Worm (Caenorhabditis elegans) whole organism, L4 larva: Measurements from ENCODE around the gene byn-1.

Experiments
- F49E8.2 ChIP-seq: sonication (generic microtip); optimal IDR thresholded peaks from 2 replicates; lab custom pipeline; 2016; ENCODE audit warnings: missing compliant biosample characterization, mild to moderate bottlenecking, missing genetic modification characterization, borderline replicate concordance
- R02D3.7 ChIP-seq: fragments of 150-350 bp; sonication (generic microtip); optimal IDR thresholded peaks from 3 replicates; lab custom pipeline; 2014; ENCODE audit warnings: missing biosample characterization, missing genetic modification characterization
- T20F7.1 ChIP-seq: fragments of 200-800 bp; sonication (Bioruptor generic); optimal IDR thresholded peaks from 2 replicates; lab custom pipeline; 2018; ENCODE audit warnings: mild to moderate bottlenecking, missing genetic modification characterization, missing compliant biosample characterization
- Y105C5A.15 ChIP-seq: fragments of 200-800 bp; sonication (Bioruptor generic); IDR thresholded peaks from 2 replicates; pipeline ENCODE4 v1.3.6; 2022; ENCODE audit warnings: missing genetic modification characterization, missing compliant biosample characterization
- Y48G9A.11 ChIP-seq: fragments of 200-800 bp; sonication (Bioruptor generic); IDR thresholded peaks from 2 replicates; pipeline ENCODE4 v1.3.6; 2022; ENCODE audit warnings: missing genetic modification reagents, missing genetic modification characterization, missing compliant biosample characterization
- Y5F2A.4 ChIP-seq: fragments of 200-800 bp; sonication (Bioruptor generic); optimal IDR thresholded peaks from 2 replicates; lab custom pipeline; 2018; ENCODE audit warnings: mild to moderate bottlenecking, missing genetic modification characterization, missing compliant biosample characterization
- aha-1 ChIP-seq: fragments of 150-350 bp; peaks from one replicate; lab custom pipeline; 2014; ENCODE audit warnings: missing biosample characterization, missing genetic modification characterization
- ama-1 ChIP-seq: fragments of 150-350 bp; optimal IDR thresholded peaks from 2 replicates; lab custom pipeline; 2014; ENCODE audit warnings: inconsistent platforms, mixed read lengths
- ceh-44 ChIP-seq: fragments of 200-800 bp; sonication (Bioruptor generic); IDR thresholded peaks from 2 replicates; pipeline ENCODE4 v1.3.6; 2022; ENCODE audit warnings: missing genetic modification reagents, missing genetic modification characterization, missing compliant biosample characterization
- daf-12 ChIP-seq: fragments of 150-350 bp; optimal IDR thresholded peaks from 2 replicates; lab custom pipeline; 2014; ENCODE audit warnings: missing biosample characterization, missing genetic modification reagents, missing genetic modification characterization
- daf-16 ChIP-seq, 3 experiments: sonication (generic microtip); optimal IDR thresholded peaks; 2 replicates each; lab custom pipeline; 2016 to 2017; ENCODE audit warnings: missing genetic modification characterization in 3 of 3, missing genetic modification reagents in 3 of 3, mild to moderate bottlenecking in 2 of 3, missing compliant biosample characterization in 2 of 3, missing biosample characterization in 1 of 3, moderate library complexity in 1 of 3
- dmd-6 ChIP-seq: fragments of 200-800 bp; sonication (Bioruptor generic); IDR thresholded peaks from 2 replicates; pipeline ENCODE4 v1.3.6; 2022; ENCODE audit warnings: missing genetic modification reagents, missing genetic modification characterization, missing compliant biosample characterization
- dpl-1 ChIP-seq: fragments of 150-350 bp; optimal IDR thresholded peaks from 2 replicates; lab custom pipeline; 2014; ENCODE audit warnings: missing biosample characterization, missing genetic modification reagents, missing genetic modification characterization
- duxl-1 ChIP-seq: sonication (generic microtip); optimal IDR thresholded peaks from 2 replicates; lab custom pipeline; 2016; ENCODE audit warnings: mild to moderate bottlenecking, missing genetic modification characterization, moderate library complexity, missing compliant biosample characterization; ENCODE audit not compliant: poor library complexity
- egl-27 ChIP-seq: sonication (generic microtip); optimal IDR thresholded peaks from 3 replicates; lab custom pipeline; 2017; ENCODE audit warnings: missing biosample characterization, missing genetic modification reagents, missing genetic modification characterization
- egl-43 ChIP-seq: fragments of 200-800 bp; sonication (Bioruptor generic); IDR thresholded peaks from 2 replicates; pipeline ENCODE4 v1.3.6; 2022; ENCODE audit warnings: missing genetic modification reagents, missing genetic modification characterization, missing compliant biosample characterization
- hif-1 ChIP-seq, 2 experiments: sonication (generic microtip); optimal IDR thresholded peaks; 2 replicates each; lab custom pipeline; 2016 to 2017; ENCODE audit warnings: missing compliant biosample characterization in 2 of 2, missing genetic modification characterization in 2 of 2, missing genetic modification reagents in 2 of 2, missing genotype in 2 of 2, mild to moderate bottlenecking in 1 of 2
- hlh-11 ChIP-seq: fragments of 200-800 bp; sonication (Bioruptor generic); optimal IDR thresholded peaks from 2 replicates; lab custom pipeline; 2018; ENCODE audit warnings: mild to moderate bottlenecking, missing genetic modification characterization, missing compliant biosample characterization
- hlh-30 ChIP-seq: sonication (generic microtip); optimal IDR thresholded peaks from 2 replicates; lab custom pipeline; 2017; ENCODE audit warnings: antibody characterized with exemption, mild to moderate bottlenecking, missing genetic modification characterization, missing compliant biosample characterization; ENCODE audit not compliant: insufficient read depth
- hmg-1.1 ChIP-seq: fragments of 200-800 bp; sonication (Bioruptor generic); IDR thresholded peaks from 2 replicates; pipeline ENCODE4 v1.3.6; 2022; ENCODE audit warnings: missing genetic modification reagents, missing genetic modification characterization, missing compliant biosample characterization
- lir-3 ChIP-seq: sonication (generic microtip); optimal IDR thresholded peaks from 2 replicates; lab custom pipeline; 2016; ENCODE audit warnings: mild to moderate bottlenecking, missing genetic modification characterization, missing compliant biosample characterization
- lsy-2 ChIP-seq, 2 experiments: fragments of 150-350 bp in 1 of 2; sonication (generic microtip) in 1 of 2; optimal IDR thresholded peaks; 2 replicates each; lab custom pipeline; 2014 to 2017; ENCODE audit warnings: missing biosample characterization in 2 of 2, missing genetic modification characterization in 2 of 2
- mdl-1 ChIP-seq, 2 experiments: fragments of 150-350 bp in 1 of 2; sonication (generic microtip) in 1 of 2; optimal IDR thresholded peaks; 2 replicates each; lab custom pipeline; 2014 to 2017; ENCODE audit warnings: missing biosample characterization in 2 of 2, missing genetic modification characterization in 2 of 2
- mdt-29 ChIP-seq: fragments of 200-800 bp; sonication (Bioruptor generic); IDR thresholded peaks from 2 replicates; pipeline ENCODE4 v1.3.6; 2022; ENCODE audit warnings: missing genetic modification reagents, missing genetic modification characterization, missing compliant biosample characterization
- mes-2 ChIP-seq: sonication (generic microtip); optimal IDR thresholded peaks from 2 replicates; lab custom pipeline; 2016; ENCODE audit warnings: missing genotype, mild to moderate bottlenecking, missing genetic modification characterization, missing compliant biosample characterization; ENCODE audit not compliant: poor library complexity, severe bottlenecking
- mxl-2 ChIP-seq: fragments of 200-800 bp; sonication (Bioruptor generic); conservative IDR thresholded peaks from 2 replicates; pipeline ENCODE4 v1.3.6; 2022; ENCODE audit warnings: missing genetic modification reagents, missing genetic modification characterization, missing compliant biosample characterization
- nhr-11 ChIP-seq: fragments of 150-350 bp; optimal IDR thresholded peaks from 2 replicates; lab custom pipeline; 2014; ENCODE audit warnings: missing biosample characterization, missing genetic modification characterization
- nhr-237 ChIP-seq: sonication (generic microtip); optimal IDR thresholded peaks from 2 replicates; lab custom pipeline; 2017; ENCODE audit warnings: missing biosample characterization, missing genetic modification characterization
- nhr-25 ChIP-seq: sonication (generic microtip); optimal IDR thresholded peaks from 2 replicates; lab custom pipeline; 2017; ENCODE audit warnings: missing genetic modification characterization, mild to moderate bottlenecking, missing compliant biosample characterization, antibody characterized with exemption, moderate library complexity, borderline replicate concordance; ENCODE audit not compliant: insufficient read depth
- nhr-28 ChIP-seq: fragments of 150-350 bp; optimal IDR thresholded peaks from 2 replicates; lab custom pipeline; 2014; ENCODE audit warnings: missing biosample characterization, missing genetic modification characterization
- nhr-41 ChIP-seq: fragments of 200-800 bp; sonication (Bioruptor generic); IDR thresholded peaks from 2 replicates; pipeline ENCODE4 v1.3.6; 2022; ENCODE audit warnings: missing genetic modification reagents, missing genetic modification characterization, missing compliant biosample characterization
- pqm-1 ChIP-seq: sonication (generic microtip); optimal IDR thresholded peaks from 2 replicates; lab custom pipeline; 2017; ENCODE audit warnings: missing biosample characterization, missing genetic modification characterization
- saeg-2 ChIP-seq: fragments of 200-800 bp; sonication (Bioruptor generic); IDR thresholded peaks from 2 replicates; pipeline ENCODE4 v1.3.6; 2022; ENCODE audit warnings: missing genetic modification reagents, missing genetic modification characterization, missing compliant biosample characterization
- set-16 ChIP-seq: fragments of 200-800 bp; sonication (Bioruptor generic); IDR thresholded peaks from 2 replicates; pipeline ENCODE4 v1.3.6; 2022; ENCODE audit warnings: missing genetic modification reagents, missing genetic modification characterization, missing compliant biosample characterization
- tag-97 ChIP-seq: fragments of 200-800 bp; sonication (Bioruptor generic); IDR thresholded peaks from 2 replicates; pipeline ENCODE4 v1.3.6; 2022; ENCODE audit warnings: missing genetic modification characterization, missing compliant biosample characterization
- tra-1 ChIP-seq: fragments of 200-800 bp; sonication (Bioruptor generic); IDR thresholded peaks from 2 replicates; pipeline ENCODE4 v1.3.6; 2022; ENCODE audit warnings: missing genetic modification reagents, missing genetic modification characterization, missing compliant biosample characterization
- unc-39 ChIP-seq: sonication (generic microtip); optimal IDR thresholded peaks from 2 replicates; lab custom pipeline; 2017; ENCODE audit warnings: missing biosample characterization, missing genetic modification characterization
- vab-7 ChIP-seq: fragments of 200-800 bp; sonication (Bioruptor generic); IDR thresholded peaks from 2 replicates; pipeline ENCODE4 v1.3.6; 2022; ENCODE audit warnings: missing genetic modification reagents, missing genetic modification characterization, missing compliant biosample characterization
- zag-1 ChIP-seq: fragments of 150-350 bp; optimal IDR thresholded peaks from 2 replicates; lab custom pipeline; 2014; ENCODE audit warnings: missing biosample characterization, missing genetic modification characterization
- zfp-3 ChIP-seq: fragments of 200-800 bp; sonication (Bioruptor generic); conservative IDR thresholded peaks from 2 replicates; pipeline ENCODE4 v1.3.6; 2022; ENCODE audit warnings: missing genetic modification reagents, missing genetic modification characterization, missing compliant biosample characterization
- zip-11 ChIP-seq: fragments of 200-800 bp; sonication (Bioruptor generic); IDR thresholded peaks from 2 replicates; pipeline ENCODE4 v1.3.6; 2022; ENCODE audit warnings: missing genetic modification characterization, missing compliant biosample characterization
- ztf-7 ChIP-seq: fragments of 150-350 bp; optimal IDR thresholded peaks from 2 replicates; lab custom pipeline; 2014; ENCODE audit warnings: missing biosample characterization, missing genetic modification characterization

The byn-1 gene

ce11 chrIII:6939523-6939922, 7.7 kb downstream of the byn-1 start, which contains the start of gene F57B9.3:
F57B9.3 (plus strand) TSS chrIII:6939823.
- TF ChIP-seq pqm-1 (tag; lab: Kevin White, UChicago) (no peak), daf-16 (GFP tag; optimal IDR thresholded peaks at IDR 0.05; lab: Kevin White, UChicago) (no peak), daf-16 (tag; optimal IDR thresholded peaks at IDR 0.05; lab: Kevin White, UChicago) (peak; percentile 28), ztf-7 (tag; lab: Kevin White, UChicago) (no peak), aha-1 (tag; lab: Kevin White, UChicago) (no peak), mdl-1 (tag; optimal IDR thresholded peaks at IDR 0.05; lab: Kevin White, UChicago) (no peak)

ce11 chrIII:6945319-6945718, 13.5 kb downstream of the byn-1 start:
- TF ChIP-seq set-16 (GFP tag; lab: Robert Waterston, UW), result peak; percentile 65
- TF ChIP-seq hif-1 (tag; optimal IDR thresholded peaks at IDR 0.05; lab: Kevin White, UChicago), result no peak
- TF ChIP-seq egl-43 (GFP tag; lab: Robert Waterston, UW), result 0 out of 2 replicates have a peak, but pooled peaks have one; percentile 23

- TF ChIP-seq zag-1 (tag; lab: Kevin White, UChicago) (no peak), dpl-1 (GFP tag; lab: Kevin White, UChicago) (no peak), mdl-1 (tag; optimal IDR thresholded peaks at IDR 0.05; lab: Kevin White, UChicago) (peak in 1 of 2 experiments; percentile 10), nhr-25 (tag; lab: Kevin White, UChicago) (no peak), nhr-28 (tag; lab: Kevin White, UChicago) (peak; percentile 19), tag-97 (no peak), hlh-11 (tag; lab: Kevin White, UChicago) (peak; percentile 7)
- TF ChIP-seq, all 104 proteins: peak for 3
Observed at ce11 chrIII:6945747-6946146, 13.9 kb downstream of the byn-1 start, which contains the start of gene abu-13. abu-13 (minus strand) TSS chrIII:6945898.

ce11 chrIII:6946382-6946781, 14.6 kb downstream of the byn-1 start, which contains the start of gene let-711:
let-711 (plus strand) TSS chrIII:6946718.
- TF ChIP-seq aha-1 (tag; lab: Kevin White, UChicago) (peak; percentile 56), vab-7 (GFP tag; lab: Robert Waterston, UW) (no peak), Y5F2A.4 (GFP tag; lab: Kevin White, UChicago) (no peak), lir-3 (tag; lab: Kevin White, UChicago) (no peak), nhr-237 (no peak), mes-2 (peak; percentile 28), saeg-2 (GFP tag; lab: Robert Waterston, UW) (no peak), egl-43 (GFP tag; lab: Robert Waterston, UW) (no peak), ceh-44 (GFP tag; lab: Robert Waterston, UW) (no peak), ama-1 (lab: Kevin White, UChicago) (no peak), zip-11 (no peak), hif-1 (tag; optimal IDR thresholded peaks at IDR 0.05; lab: Kevin White, UChicago) (no peak), T20F7.1 (GFP tag; lab: Kevin White, UChicago) (peak; percentile 95), hmg-1.1 (GFP tag; lab: Robert Waterston, UW) (no peak), nhr-28 (tag; lab: Kevin White, UChicago) (no peak), F49E8.2 (no peak), mxl-2 (no peak), daf-12 (tag; lab: Kevin White, UChicago) (no peak), daf-16 (GFP tag; optimal IDR thresholded peaks at IDR 0.05; lab: Kevin White, UChicago) (no peak), daf-16 (tag; optimal IDR thresholded peaks at IDR 0.05; lab: Kevin White, UChicago) (peak; percentile 18), zfp-3 (GFP tag; lab: Robert Waterston, UW) (no peak), nhr-11 (no peak), lsy-2 (tag; optimal IDR thresholded peaks at IDR 0.05; lab: Kevin White, UChicago) (peak in 1 of 2 experiments; percentile 27), nhr-41 (GFP tag; lab: Robert Waterston, UW) (no peak), hlh-30 (tag; lab: Kevin White, UChicago) (peak; percentile 4), R02D3.7 (tag; lab: Kevin White, UChicago) (no peak), unc-39 (tag; lab: Kevin White, UChicago) (no peak), Y105C5A.15 (GFP tag; lab: Robert Waterston, UW) (no peak), duxl-1 (no peak), Y48G9A.11 (GFP tag; lab: Robert Waterston, UW) (peak; percentile 97), dmd-6 (GFP tag; lab: Robert Waterston, UW) (no peak), egl-27 (no peak), mdt-29 (GFP tag; lab: Robert Waterston, UW) (no peak), tra-1 (GFP tag; lab: Robert Waterston, UW) (no peak)
